Worm (Caenorhabditis elegans) whole organism, early embryonic: Measurements from ENCODE around the gene C05A2.4.

Experiments used
- ama-1 ChIP-seq: fragments of 150-350 bp; optimal IDR thresholded peaks from 2 replicates; lab custom pipeline; 2014
- ceh-13 ChIP-seq: fragments of 200-800 bp; sonication (Bioruptor generic); optimal IDR thresholded peaks from 2 replicates; lab custom pipeline; 2018; ENCODE audit warnings: mild to moderate bottlenecking, missing genetic modification characterization, missing compliant biosample characterization
- hnd-1 ChIP-seq: sonication (generic microtip); optimal IDR thresholded peaks from 2 replicates; lab custom pipeline; 2016; ENCODE audit warnings: missing genetic modification characterization, missing compliant biosample characterization
- pes-1 ChIP-seq: fragments of 200-800 bp; sonication (Bioruptor generic); IDR thresholded peaks from 2 replicates; pipeline ENCODE4 v1.3.6; 2022; ENCODE audit warnings: missing genetic modification reagents, missing genetic modification characterization, missing compliant biosample characterization
- scrt-1 ChIP-seq: fragments of 200-800 bp; sonication (Bioruptor generic); IDR thresholded peaks from 2 replicates; pipeline ENCODE4 v1.3.6; 2022; ENCODE audit warnings: missing genetic modification characterization, missing compliant biosample characterization

DNA sequence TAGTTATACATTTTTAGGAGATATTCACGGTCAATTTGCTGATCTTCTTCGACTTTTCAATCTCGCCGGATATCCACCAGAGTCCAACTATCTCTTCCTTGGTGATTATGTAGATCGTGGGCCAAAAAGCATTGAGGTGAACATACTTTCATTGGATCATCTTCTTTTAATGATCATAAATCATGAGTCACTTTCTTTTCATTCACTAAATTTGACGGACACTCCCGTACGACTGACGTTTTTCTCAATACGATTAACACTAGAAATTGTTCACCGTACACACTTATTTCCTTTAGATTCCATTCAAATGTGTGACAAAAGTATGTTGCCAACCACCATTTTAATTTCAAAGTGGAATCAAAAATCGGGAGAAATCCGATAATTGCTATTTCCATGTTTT, 7.6 kb downstream of the C05A2.4 start:
- TF ChIP-seq hnd-1 (tag; lab: Kevin White, UChicago), result no peak
- TF ChIP-seq scrt-1 (GFP tag; lab: Robert Waterston, UW), result no peak
- no peak for TF ChIP-seq pes-1
- no peak for TF ChIP-seq ama-1 (lab: Kevin White, UChicago)
- TF ChIP-seq ceh-13, result no peak
